Fruit fly (Drosophila melanogaster) whole organism, embryonic: ENCODE results near the gene CG43638.
A peak's percentile ranks its signal among the peaks of the same experiment; 100 is the strongest.

Experiments used
- Abd-B ChIP-seq: fragments of 200-800 bp; sonication (Bioruptor generic); optimal IDR thresholded peaks from 2 replicates; lab custom pipeline; 2018; ENCODE audit warnings: missing biosample characterization, mild to moderate bottlenecking, missing genetic modification characterization, moderate library complexity
- CG10147 ChIP-seq: fragments of 200-800 bp; sonication (Bioruptor generic); optimal IDR thresholded peaks from 2 replicates; lab custom pipeline; 2019; ENCODE audit warnings: missing biosample characterization, mild to moderate bottlenecking, missing genetic modification characterization, moderate library complexity
- CG11085 ChIP-seq: fragments of 200-800 bp; sonication (Bioruptor generic); IDR thresholded peaks from 2 replicates; pipeline ENCODE4 v1.3.6; 2022; ENCODE audit warnings: missing biosample characterization, missing genetic modification characterization
- CG11696 ChIP-seq: fragments of 200-800 bp; sonication (Bioruptor generic); IDR thresholded peaks from 2 replicates; pipeline ENCODE4 v1.3.6; 2022; ENCODE audit warnings: missing biosample characterization, missing genetic modification characterization
- CG12219 ChIP-seq: fragments of 200-800 bp; sonication (Bioruptor generic); optimal IDR thresholded peaks from 3 replicates; lab custom pipeline; 2018; ENCODE audit warnings: missing biosample characterization, mild to moderate bottlenecking, missing genetic modification characterization
- CG12299 ChIP-seq: fragments of 200-800 bp; sonication (Bioruptor generic); optimal IDR thresholded peaks from 2 replicates; lab custom pipeline; 2018; ENCODE audit warnings: missing biosample characterization, mild to moderate bottlenecking, missing genetic modification characterization
- CG1233 ChIP-seq: fragments of 200-800 bp; sonication (Bioruptor generic); optimal IDR thresholded peaks from 4 replicates; lab custom pipeline; 2018; ENCODE audit warnings: missing biosample characterization, mild to moderate bottlenecking, missing genetic modification characterization
- CG12942 ChIP-seq: fragments of 200-800 bp; sonication (Bioruptor generic); optimal IDR thresholded peaks from 3 replicates; lab custom pipeline; 2016; ENCODE audit warnings: missing biosample characterization, missing genetic modification characterization
- CG15479 ChIP-seq: fragments of 200-800 bp; sonication (Bioruptor generic); optimal IDR thresholded peaks from 3 replicates; lab custom pipeline; 2019; ENCODE audit warnings: missing biosample characterization, mild to moderate bottlenecking, missing genetic modification characterization, moderate library complexity
- CG16813 ChIP-seq: fragments of 200-800 bp; sonication (Bioruptor generic); IDR thresholded peaks from 3 replicates; pipeline ENCODE4 v1.3.6; 2022; ENCODE audit warnings: missing biosample characterization, missing genetic modification characterization; ENCODE audit not compliant: partially characterized antibody
- CG17912 ChIP-seq: fragments of 200-800 bp; sonication (Bioruptor generic); optimal IDR thresholded peaks from 2 replicates; lab custom pipeline; 2018; ENCODE audit warnings: missing biosample characterization, mild to moderate bottlenecking, missing genetic modification characterization
- CG1792 ChIP-seq: fragments of 200-800 bp; sonication (Bioruptor generic); optimal IDR thresholded peaks from 2 replicates; lab custom pipeline; 2016; ENCODE audit warnings: missing biosample characterization, missing genetic modification characterization
- CG2712 ChIP-seq: fragments of 200-800 bp; optimal IDR thresholded peaks from 3 replicates; lab custom pipeline; 2019; ENCODE audit warnings: missing biosample characterization, mild to moderate bottlenecking, missing genetic modification characterization, moderate library complexity
- CG32532 ChIP-seq: fragments of 200-800 bp; sonication (Bioruptor generic); IDR thresholded peaks from 2 replicates; pipeline ENCODE4 v1.3.6; 2022; ENCODE audit warnings: missing biosample characterization, missing genetic modification characterization
- CG33213 ChIP-seq: fragments of 200-800 bp; sonication (Bioruptor generic); optimal IDR thresholded peaks from 3 replicates; lab custom pipeline; 2016; ENCODE audit warnings: missing biosample characterization, missing genetic modification characterization
- CG34376 ChIP-seq: fragments of 200-800 bp; sonication (Bioruptor generic); optimal IDR thresholded peaks from 2 replicates; lab custom pipeline; 2018; ENCODE audit warnings: missing biosample characterization, mild to moderate bottlenecking, missing genetic modification characterization
- CG3995 ChIP-seq: fragments of 200-800 bp; sonication (Bioruptor generic); optimal IDR thresholded peaks from 3 replicates; lab custom pipeline; 2016; ENCODE audit warnings: missing biosample characterization, missing genetic modification characterization
- CG4730 ChIP-seq: fragments of 200-800 bp; sonication (Bioruptor generic); IDR thresholded peaks from 2 replicates; pipeline ENCODE4 v1.3.6; 2022; ENCODE audit warnings: missing biosample characterization, missing genetic modification characterization
- CG6765 ChIP-seq: fragments of 200-800 bp; sonication (Bioruptor generic); optimal IDR thresholded peaks from 3 replicates; lab custom pipeline; 2017; ENCODE audit warnings: missing biosample characterization, mild to moderate bottlenecking, missing genetic modification characterization
- CG7987 ChIP-seq: fragments of 200-800 bp; sonication (Bioruptor generic); optimal IDR thresholded peaks from 2 replicates; lab custom pipeline; 2018; ENCODE audit warnings: missing biosample characterization, mild to moderate bottlenecking, missing genetic modification characterization, moderate library complexity
- CG8359 ChIP-seq: fragments of 200-800 bp; sonication (Bioruptor generic); optimal IDR thresholded peaks from 2 replicates; lab custom pipeline; 2017; ENCODE audit warnings: missing biosample characterization, mild to moderate bottlenecking, missing genetic modification characterization, borderline replicate concordance
- CG9797 ChIP-seq: fragments of 200-800 bp; sonication (Bioruptor generic); optimal IDR thresholded peaks from 3 replicates; lab custom pipeline; 2018; ENCODE audit warnings: missing biosample characterization, mild to moderate bottlenecking, missing genetic modification characterization
- CTCF ChIP-seq: fragments of 200-800 bp; sonication (Bioruptor generic); optimal IDR thresholded peaks from 2 replicates; lab custom pipeline; 2017; ENCODE audit warnings: missing biosample characterization, mild to moderate bottlenecking, missing genetic modification characterization, moderate library complexity
- Chrac-16 ChIP-seq: fragments of 200-800 bp; sonication (Bioruptor generic); optimal IDR thresholded peaks from 3 replicates; lab custom pipeline; 2016; ENCODE audit warnings: missing biosample characterization, missing genetic modification characterization
- CoRest ChIP-seq: fragments of 200-800 bp; sonication (Bioruptor generic); optimal IDR thresholded peaks from 3 replicates; lab custom pipeline; 2018; ENCODE audit warnings: missing biosample characterization, mild to moderate bottlenecking, missing genetic modification characterization, moderate library complexity
- D19A ChIP-seq: fragments of 200-800 bp; optimal IDR thresholded peaks from 3 replicates; lab custom pipeline; 2019; ENCODE audit warnings: missing biosample characterization, mild to moderate bottlenecking, missing genetic modification characterization, moderate library complexity
- Elba2 ChIP-seq: fragments of 200-800 bp; sonication (Bioruptor generic); optimal IDR thresholded peaks from 3 replicates; lab custom pipeline; 2016; ENCODE audit warnings: missing biosample characterization, missing genetic modification characterization
- Ets97D ChIP-seq: fragments of 200-800 bp; sonication (Bioruptor generic); optimal IDR thresholded peaks from 3 replicates; lab custom pipeline; 2016; ENCODE audit warnings: missing biosample characterization, missing genetic modification characterization
- HmgZ ChIP-seq: fragments of 200-800 bp; sonication (Bioruptor generic); optimal IDR thresholded peaks from 2 replicates; lab custom pipeline; 2018; ENCODE audit warnings: missing biosample characterization, mild to moderate bottlenecking, missing genetic modification characterization
- Sox100B ChIP-seq: fragments of 200-800 bp; sonication (Bioruptor generic); optimal IDR thresholded peaks from 3 replicates; lab custom pipeline; 2018; ENCODE audit warnings: missing biosample characterization, mild to moderate bottlenecking, missing genetic modification characterization
- Sox102F ChIP-seq: fragments of 200-800 bp; sonication (Bioruptor generic); optimal IDR thresholded peaks from 2 replicates; lab custom pipeline; 2018; ENCODE audit warnings: missing biosample characterization, mild to moderate bottlenecking, missing genetic modification characterization, moderate library complexity
- YL-1 ChIP-seq: fragments of 200-800 bp; sonication (Bioruptor generic); optimal IDR thresholded peaks from 3 replicates; lab custom pipeline; 2017; ENCODE audit warnings: missing biosample characterization, mild to moderate bottlenecking, missing genetic modification characterization
- abd-A ChIP-seq: fragments of 200-800 bp; sonication (Bioruptor generic); optimal IDR thresholded peaks from 3 replicates; lab custom pipeline; 2019; ENCODE audit warnings: missing biosample characterization, mild to moderate bottlenecking, missing genetic modification characterization, moderate library complexity
- cad ChIP-seq: fragments of >200 bp; optimal IDR thresholded peaks from 2 replicates; lab custom pipeline; 2017; ENCODE audit warnings: missing biosample characterization, missing genetic modification characterization
- ci ChIP-seq: fragments of 200-800 bp; sonication (Bioruptor generic); IDR thresholded peaks from 3 replicates; pipeline ENCODE4 v1.3.6; 2022; ENCODE audit warnings: missing biosample characterization, missing genetic modification characterization
- crp ChIP-seq, 2 experiments: fragments of 200-800 bp; sonication (Bioruptor generic); optimal IDR thresholded peaks; 2 replicates in 1 of 2; 3 replicates in 1 of 2; lab custom pipeline; 2017; ENCODE audit warnings: missing biosample characterization in 2 of 2, missing genetic modification characterization in 2 of 2, mild to moderate bottlenecking in 1 of 2, moderate library complexity in 1 of 2
- fd102C ChIP-seq: fragments of 200-800 bp; sonication (Bioruptor generic); optimal IDR thresholded peaks from 2 replicates; lab custom pipeline; 2018; ENCODE audit warnings: missing biosample characterization, mild to moderate bottlenecking, missing genetic modification characterization, moderate library complexity
- gem ChIP-seq: fragments of 200-800 bp; sonication (Bioruptor generic); optimal IDR thresholded peaks from 2 replicates; lab custom pipeline; 2019; ENCODE audit warnings: missing biosample characterization, mild to moderate bottlenecking, missing genetic modification characterization, moderate library complexity
- gt ChIP-seq: fragments of 200-800 bp; sonication (Bioruptor generic); IDR thresholded peaks from 2 replicates; pipeline ENCODE4 v1.3.6; 2022; ENCODE audit warnings: missing biosample characterization, missing genetic modification characterization
- klu ChIP-seq: fragments of 200-800 bp; sonication (Bioruptor generic); IDR thresholded peaks from 2 replicates; pipeline ENCODE4 v1.3.6; 2022; ENCODE audit warnings: missing biosample characterization, missing genetic modification characterization
- oc ChIP-seq: fragments of 200-800 bp; sonication (Bioruptor generic); optimal IDR thresholded peaks from 2 replicates; lab custom pipeline; 2018; ENCODE audit warnings: missing biosample characterization, mild to moderate bottlenecking, missing genetic modification characterization, moderate library complexity
- run ChIP-seq: fragments of 200-800 bp; sonication (Bioruptor generic); optimal IDR thresholded peaks from 3 replicates; lab custom pipeline; 2018; ENCODE audit warnings: missing biosample characterization, mild to moderate bottlenecking, missing genetic modification characterization
- sr ChIP-seq: fragments of 200-800 bp; sonication (Bioruptor generic); IDR thresholded peaks from 3 replicates; pipeline ENCODE4 v1.3.6; 2022; ENCODE audit warnings: missing biosample characterization, missing genetic modification characterization
- tap ChIP-seq: fragments of 200-800 bp; optimal IDR thresholded peaks from 3 replicates; lab custom pipeline; 2019; ENCODE audit warnings: missing biosample characterization, mild to moderate bottlenecking, missing genetic modification characterization, moderate library complexity
- tx ChIP-seq: fragments of 200-800 bp; sonication (Bioruptor generic); optimal IDR thresholded peaks from 2 replicates; lab custom pipeline; 2016; ENCODE audit warnings: missing biosample characterization, missing genetic modification characterization
- wor ChIP-seq: fragments of 200-800 bp; sonication (Bioruptor generic); IDR thresholded peaks from 2 replicates; pipeline ENCODE4 v1.3.6; 2022; ENCODE audit warnings: missing biosample characterization, missing genetic modification characterization
- zen2 ChIP-seq: fragments of 200-800 bp; sonication (Bioruptor generic); IDR thresholded peaks from 3 replicates; pipeline ENCODE4 v1.3.6; 2022; ENCODE audit warnings: missing biosample characterization, missing genetic modification characterization; ENCODE audit not compliant: partially characterized antibody
- zfh1 ChIP-seq: fragments of 200-800 bp; sonication (Bioruptor generic); IDR thresholded peaks from 3 replicates; pipeline ENCODE4 v1.3.6; 2022; ENCODE audit warnings: missing biosample characterization, missing genetic modification characterization

The CG43638 gene

dm6 chr3L:12056286-12057178 is 12.2 kb downstream of the CG43638 start (continued):
- TF ChIP-seq tx (GFP tag; lab: Kevin White, UChicago) (peak; percentile 56), Elba2 (GFP tag; lab: Kevin White, UChicago) (no peak), CG17912 (GFP tag; lab: Kevin White, UChicago) (no peak), oc (tag; lab: Kevin White, UChicago) (no peak), run (peak; percentile 54), ci (peak; percentile 50), abd-A (no peak), CG10147 (GFP tag; lab: Kevin White, UChicago) (no peak), CG4730 (no peak), crp (GFP tag; optimal IDR thresholded peaks at IDR 0.05; lab: Kevin White, UChicago) (peak in 1 of 2 experiments; percentile 13), CG11085 (no peak), Chrac-16 (GFP tag; lab: Kevin White, UChicago) (peak; percentile 61), CG16813 (GFP tag; lab: Robert Waterston, UW) (no peak), CTCF (GFP tag; lab: Kevin White, UChicago) (no peak), HmgZ (tag; lab: Kevin White, UChicago) (peak; percentile 28), klu (GFP tag; lab: Robert Waterston, UW) (0 out of 2 replicates have a peak, but pooled peaks have one; percentile 12), CoRest (tag; lab: Kevin White, UChicago) (peak; percentile 80), cad (GFP tag; lab: Kevin White, UChicago) (no peak), tap (peak; percentile 47), Abd-B (GFP tag; lab: Kevin White, UChicago) (peak; percentile 55), fd102C (GFP tag; lab: Kevin White, UChicago) (peak; percentile 3), CG34376 (GFP tag; lab: Kevin White, UChicago) (peak; percentile 61), CG12299 (tag; lab: Kevin White, UChicago) (no peak), CG1792 (GFP tag; lab: Kevin White, UChicago) (peak; percentile 72), CG32532 (GFP tag; lab: Robert Waterston, UW) (peak; percentile 17; the same call in 1 of the 2 replicates), CG2712 (tag; lab: Kevin White, UChicago) (peak; percentile 73), CG15479 (GFP tag; lab: Kevin White, UChicago) (peak; percentile 74), CG9797 (GFP tag; lab: Kevin White, UChicago) (no peak), CG1233 (GFP tag; lab: Kevin White, UChicago) (peak; percentile 35), CG6765 (GFP tag; lab: Kevin White, UChicago) (no peak), gem (tag; lab: Kevin White, UChicago) (peak; percentile 89), YL-1 (peak; percentile 23), CG12942 (peak; percentile 48), wor (GFP tag; lab: Robert Waterston, UW) (peak; percentile 52), D19A (peak; percentile 78), sr (GFP tag; lab: Robert Waterston, UW) (0 out of 3 replicates have a peak, but pooled peaks have one; percentile 48), gt (GFP tag; lab: Robert Waterston, UW) (no peak), CG7987 (GFP tag; lab: Kevin White, UChicago) (peak; percentile 32), zen2 (peak; percentile 33; the same call in 2 of the 3 replicates), Ets97D (no peak), CG11696 (GFP tag; lab: Robert Waterston, UW) (no peak), CG3995 (no peak), CG12219 (GFP tag; lab: Kevin White, UChicago) (peak; percentile 61), CG33213 (GFP tag; lab: Kevin White, UChicago) (peak; percentile 43), Sox102F (GFP tag; lab: Kevin White, UChicago) (peak; percentile 75), CG8359 (GFP tag; lab: Kevin White, UChicago) (peak; percentile 20), Sox100B (GFP tag; lab: Kevin White, UChicago) (peak; percentile 83), zfh1 (GFP tag; lab: Robert Waterston, UW) (peak; percentile 41; the same call in 2 of the 3 replicates)
